Worm (Caenorhabditis elegans) whole organism, mixed stage, embryonic: ENCODE data around the gene T28A8.8.
A peak's percentile ranks its signal among the peaks of the same experiment; 100 is the strongest.

Source experiments
- M03D4.4 ChIP-seq: sonication (generic microtip); optimal IDR thresholded peaks from 2 replicates; lab custom pipeline; 2017; ENCODE audit warnings: mild to moderate bottlenecking, missing genetic modification characterization, missing compliant biosample characterization
- blmp-1 ChIP-seq: fragments of 150-350 bp; optimal IDR thresholded peaks from 2 replicates; lab custom pipeline; 2014; ENCODE audit warnings: missing biosample characterization, missing genetic modification characterization
- ceh-39 ChIP-seq: fragments of 150-350 bp; optimal IDR thresholded peaks from 2 replicates; lab custom pipeline; 2014; ENCODE audit warnings: missing biosample characterization, missing genetic modification characterization
- ceh-43 ChIP-seq: fragments of 200-800 bp; sonication (Bioruptor generic); optimal IDR thresholded peaks from 2 replicates; lab custom pipeline; 2018; ENCODE audit warnings: mild to moderate bottlenecking, missing genetic modification characterization, moderate library complexity, missing compliant biosample characterization
- ceh-83 ChIP-seq: fragments of 200-800 bp; sonication (Bioruptor generic); optimal IDR thresholded peaks from 2 replicates; lab custom pipeline; 2018; ENCODE audit warnings: mild to moderate bottlenecking, missing genetic modification characterization, missing compliant biosample characterization
- ces-1 ChIP-seq: fragments of 150-350 bp; optimal IDR thresholded peaks from 2 replicates; lab custom pipeline; 2014; ENCODE audit warnings: missing biosample characterization, missing genetic modification reagents, missing genetic modification characterization
- cnd-1 ChIP-seq: fragments of 200-800 bp; sonication (Bioruptor generic); optimal IDR thresholded peaks from 2 replicates; lab custom pipeline; 2018; ENCODE audit warnings: mild to moderate bottlenecking, missing genetic modification characterization, missing compliant biosample characterization
- drap-1 ChIP-seq: fragments of 200-800 bp; sonication (Bioruptor generic); optimal IDR thresholded peaks from 3 replicates; lab custom pipeline; 2018; ENCODE audit warnings: mild to moderate bottlenecking, missing genetic modification characterization, missing compliant biosample characterization
- elt-1 ChIP-seq: sonication (generic microtip); optimal IDR thresholded peaks from 2 replicates; lab custom pipeline; 2017; ENCODE audit warnings: missing genetic modification characterization, mild to moderate bottlenecking, missing compliant biosample characterization, antibody characterized with exemption, moderate library complexity, borderline replicate concordance; ENCODE audit not compliant: insufficient read depth
- elt-3 ChIP-seq: fragments of 150-350 bp; optimal IDR thresholded peaks from 2 replicates; lab custom pipeline; 2014; ENCODE audit warnings: missing biosample characterization, missing genetic modification characterization
- flh-1 ChIP-seq: fragments of 200-800 bp; sonication (Bioruptor generic); optimal IDR thresholded peaks from 2 replicates; lab custom pipeline; 2018; ENCODE audit warnings: mild to moderate bottlenecking, missing genetic modification characterization, moderate library complexity, missing compliant biosample characterization
- hlh-1 ChIP-seq: fragments of 150-350 bp; optimal IDR thresholded peaks from 2 replicates; lab custom pipeline; 2014; ENCODE audit warnings: missing biosample characterization, missing genetic modification reagents, missing genetic modification characterization
- lin-13 ChIP-seq: fragments of 150-350 bp; optimal IDR thresholded peaks from 2 replicates; lab custom pipeline; 2014; ENCODE audit warnings: missing biosample characterization, missing genetic modification characterization
- lin-32 ChIP-seq: fragments of 200-800 bp; sonication (Bioruptor generic); optimal IDR thresholded peaks from 2 replicates; lab custom pipeline; 2018; ENCODE audit warnings: mild to moderate bottlenecking, missing genetic modification characterization, missing compliant biosample characterization
- lsy-2 ChIP-seq: fragments of 150-350 bp; optimal IDR thresholded peaks from 2 replicates; lab custom pipeline; 2014; ENCODE audit warnings: missing biosample characterization, missing genetic modification characterization
- mab-5 ChIP-seq: fragments of 150-350 bp; optimal IDR thresholded peaks from 2 replicates; lab custom pipeline; 2014; ENCODE audit warnings: missing biosample characterization, missing genetic modification characterization
- mep-1 ChIP-seq: fragments of 150-350 bp; optimal IDR thresholded peaks from 2 replicates; lab custom pipeline; 2017; ENCODE audit warnings: missing biosample characterization, missing genetic modification reagents, missing genetic modification characterization, inconsistent platforms
- mls-2 ChIP-seq: sonication (generic microtip); optimal IDR thresholded peaks from 2 replicates; lab custom pipeline; 2016; ENCODE audit warnings: mild to moderate bottlenecking, missing genetic modification characterization, moderate library complexity, missing compliant biosample characterization
- nhr-12 ChIP-seq: fragments of 150-350 bp; optimal IDR thresholded peaks from 2 replicates; lab custom pipeline; 2014; ENCODE audit warnings: missing biosample characterization, missing genetic modification characterization
- nhr-237 ChIP-seq: fragments of 150-350 bp; optimal IDR thresholded peaks from 2 replicates; lab custom pipeline; 2014; ENCODE audit warnings: missing biosample characterization, missing genetic modification characterization
- nhr-28 ChIP-seq: fragments of 150-350 bp; optimal IDR thresholded peaks from 2 replicates; lab custom pipeline; 2014; ENCODE audit warnings: missing biosample characterization, missing genetic modification characterization
- nhr-76 ChIP-seq: sonication (generic microtip); optimal IDR thresholded peaks from 2 replicates; lab custom pipeline; 2017; ENCODE audit warnings: missing biosample characterization, missing genetic modification characterization
- pha-4 ChIP-seq: fragments of 150-350 bp; optimal IDR thresholded peaks from 2 replicates; lab custom pipeline; 2018; ENCODE audit warnings: missing biosample characterization, missing genetic modification reagents, missing genetic modification characterization
- sem-2 ChIP-seq: fragments of 200-800 bp; sonication (Bioruptor generic); optimal IDR thresholded peaks from 2 replicates; lab custom pipeline; 2018; ENCODE audit warnings: mild to moderate bottlenecking, missing genetic modification characterization, missing compliant biosample characterization
- snpc-4 ChIP-seq: fragments of 150-350 bp; optimal IDR thresholded peaks from 2 replicates; lab custom pipeline; 2014; ENCODE audit warnings: missing biosample characterization, missing genetic modification characterization
- sptf-1 ChIP-seq: sonication (generic microtip); optimal IDR thresholded peaks from 2 replicates; lab custom pipeline; 2017; ENCODE audit warnings: mild to moderate bottlenecking, missing genetic modification characterization, moderate library complexity, missing compliant biosample characterization
- tbx-8 ChIP-seq: fragments of 200-800 bp; sonication (Bioruptor generic); optimal IDR thresholded peaks from 2 replicates; lab custom pipeline; 2018; ENCODE audit warnings: mild to moderate bottlenecking, missing genetic modification characterization, moderate library complexity, missing compliant biosample characterization
- unc-120 ChIP-seq: sonication (generic microtip); optimal IDR thresholded peaks from 2 replicates; lab custom pipeline; 2017; ENCODE audit warnings: missing genetic modification characterization, missing compliant biosample characterization; ENCODE audit not compliant: poor library complexity, severe bottlenecking
- unc-39 ChIP-seq: fragments of 150-350 bp; optimal IDR thresholded peaks from 2 replicates; lab custom pipeline; 2014; ENCODE audit warnings: missing biosample characterization, missing genetic modification characterization
- unc-62 ChIP-seq: fragments of 150-350 bp; optimal IDR thresholded peaks from 2 replicates; lab custom pipeline; 2014; ENCODE audit warnings: missing biosample characterization, missing genetic modification reagents, missing genetic modification characterization
- ztf-11 ChIP-seq: fragments of 150-350 bp; optimal IDR thresholded peaks from 2 replicates; lab custom pipeline; 2014; ENCODE audit warnings: missing biosample characterization, missing genetic modification characterization

T28A8.8 gene

DNA sequence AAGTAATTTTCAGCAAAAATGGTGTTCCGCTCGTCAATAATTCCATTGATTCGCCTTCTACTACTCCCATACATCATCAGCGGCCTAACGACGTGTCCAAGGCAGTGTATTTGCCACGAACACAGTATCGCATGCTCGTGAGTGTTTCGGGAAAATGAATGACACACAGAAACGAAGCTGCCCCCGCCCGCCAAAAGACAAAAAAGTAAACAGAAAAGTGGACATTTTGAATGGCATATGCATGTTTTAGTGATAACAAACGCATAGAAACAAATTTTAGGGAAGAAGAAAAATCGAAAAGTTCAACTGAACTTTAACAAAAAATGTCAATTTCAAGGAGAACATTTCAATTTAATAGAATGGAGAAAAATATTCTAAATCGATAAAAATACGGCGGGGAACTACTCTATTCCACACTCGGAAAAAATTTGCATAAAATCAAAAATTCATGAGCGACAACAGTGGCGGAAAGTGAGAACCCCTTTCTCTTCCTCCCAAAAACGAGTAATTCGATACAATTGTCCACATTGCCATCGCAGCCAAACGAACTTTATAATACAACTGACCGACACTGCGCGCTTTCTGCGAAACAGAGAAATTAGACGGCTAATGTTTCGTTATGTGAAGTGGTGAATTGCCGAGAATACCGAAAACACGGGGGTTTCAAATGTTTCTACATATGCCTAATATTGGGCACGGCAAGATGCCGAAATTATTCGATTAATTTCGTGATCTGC lies 26.1 kb downstream of the T28A8.8 start:
- TF ChIP-seq sptf-1 (tag; lab: Kevin White, UChicago), result no peak
- no peak for TF ChIP-seq unc-39 (tag; lab: Kevin White, UChicago)
- no peak for TF ChIP-seq tbx-8 (GFP tag; lab: Kevin White, UChicago)
- TF ChIP-seq ces-1 (GFP tag; lab: Kevin White, UChicago), result peak; percentile 37
- TF ChIP-seq pha-4 (tag; lab: Kevin White, UChicago), result no peak

ce11 chrIII:13530017-13530416 lies 27.4 kb downstream of the T28A8.8 start:
- no peak for TF ChIP-seq mls-2
- TF ChIP-seq lsy-2 (tag; lab: Kevin White, UChicago), result peak; percentile 18
- TF ChIP-seq drap-1, result no peak
- TF ChIP-seq nhr-237, result peak; percentile 43
- TF ChIP-seq blmp-1 (tag; lab: Kevin White, UChicago), result peak; percentile 23
- TF ChIP-seq sptf-1 (tag; lab: Kevin White, UChicago), result no peak
- TF ChIP-seq ceh-43 (GFP tag; lab: Kevin White, UChicago), result no peak
- TF ChIP-seq ces-1 (GFP tag; lab: Kevin White, UChicago), result peak; percentile 61
- peak; percentile 33 for TF ChIP-seq pha-4 (tag; lab: Kevin White, UChicago)
- no peak for TF ChIP-seq unc-39 (tag; lab: Kevin White, UChicago)
- TF ChIP-seq nhr-12 (tag; lab: Kevin White, UChicago), result no peak
- no peak for TF ChIP-seq sem-2
- no peak for TF ChIP-seq nhr-76 (tag; lab: Kevin White, UChicago)
- no peak for TF ChIP-seq ceh-39 (tag; lab: Kevin White, UChicago)
- no peak for TF ChIP-seq lin-32 (GFP tag; lab: Kevin White, UChicago)
- TF ChIP-seq elt-1, result no peak
- TF ChIP-seq unc-120 (tag; lab: Kevin White, UChicago), result no peak
- TF ChIP-seq M03D4.4 (tag; lab: Kevin White, UChicago), result no peak
- no peak for TF ChIP-seq ceh-83
- no peak for TF ChIP-seq unc-62 (GFP tag; lab: Kevin White, UChicago)
- no peak for TF ChIP-seq tbx-8 (GFP tag; lab: Kevin White, UChicago)
- no peak for TF ChIP-seq cnd-1
- TF ChIP-seq hlh-1 (tag; lab: Kevin White, UChicago), result no peak
- TF ChIP-seq flh-1, result no peak
- peak; percentile 67 for TF ChIP-seq lin-13
- TF ChIP-seq, all 35 proteins: peak for 6

DNA sequence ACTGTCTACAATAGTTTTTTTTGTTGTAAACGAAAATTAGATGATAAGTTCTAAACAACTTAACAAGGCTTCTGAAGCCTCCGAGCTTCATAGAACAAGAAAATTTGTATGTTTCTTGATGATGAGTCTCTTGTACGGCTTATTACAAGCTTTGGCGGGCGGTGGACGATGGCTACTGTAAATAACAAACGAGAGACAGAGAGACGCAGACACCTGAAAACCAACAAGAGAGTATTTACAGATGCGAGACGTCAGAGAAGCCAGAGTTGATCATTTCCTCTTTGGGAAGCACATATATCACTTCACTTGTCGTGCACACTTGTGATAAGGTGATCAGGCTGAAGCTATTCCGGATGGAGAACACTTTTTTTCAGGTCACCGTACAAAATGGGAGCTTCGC lies 28.2 kb downstream of the T28A8.8 start:
- TF ChIP-seq pha-4 (tag; lab: Kevin White, UChicago) (peak; percentile 91), lin-32 (GFP tag; lab: Kevin White, UChicago) (no peak)

ce11 chrIII:13534704-13535103 lies 32.1 kb downstream of the T28A8.8 start:
- no peak for TF ChIP-seq elt-3 (tag; lab: Kevin White, UChicago)
- no peak for TF ChIP-seq M03D4.4 (tag; lab: Kevin White, UChicago)
- TF ChIP-seq mls-2, result no peak
- TF ChIP-seq snpc-4 (tag; lab: Kevin White, UChicago), result no peak
- no peak for TF ChIP-seq flh-1
- TF ChIP-seq tbx-8 (GFP tag; lab: Kevin White, UChicago), result no peak
- TF ChIP-seq sptf-1 (tag; lab: Kevin White, UChicago), result no peak
- no peak for TF ChIP-seq pha-4 (tag; lab: Kevin White, UChicago)
- no peak for TF ChIP-seq mab-5 (tag; lab: Kevin White, UChicago)
- TF ChIP-seq nhr-12 (tag; lab: Kevin White, UChicago), result no peak
- no peak for TF ChIP-seq ceh-83
- no peak for TF ChIP-seq ces-1 (GFP tag; lab: Kevin White, UChicago)
- TF ChIP-seq mep-1, result no peak
- no peak for TF ChIP-seq nhr-28 (tag; lab: Kevin White, UChicago)
- no peak for TF ChIP-seq elt-1
- no peak for TF ChIP-seq ztf-11 (tag; lab: Kevin White, UChicago)
- no peak for TF ChIP-seq sem-2
